Worm (Caenorhabditis elegans): Measurements from ENCODE around the gene K08C7.1.
A peak's percentile ranks its signal among the peaks of the same experiment; 100 is the strongest.

The K08C7.1 gene

ce11 chrIV:10690139-10690538, 33.5 kb downstream of the K08C7.1 start, which contains the start of gene R102.8:
TSS of gene R102.8 (minus strand) at chrIV:10690239.
- no peak for TF ChIP-seq lin-15B (tag; optimal IDR thresholded peaks at IDR 0.05)
- TF ChIP-seq ama-1 (optimal IDR thresholded peaks at IDR 0.05): no peak
- TF ChIP-seq eor-1 (tag; optimal IDR thresholded peaks at IDR 0.05): no peak
- TF ChIP-seq elt-3 (tag; optimal IDR thresholded peaks at IDR 0.05): no peak

ce11 chrIV:10695203-10695602, 38.6 kb downstream of the K08C7.1 start, which contains the start of gene R102.4:
TSS of gene R102.4 (minus strand) at chrIV:10695303.
- no peak for TF ChIP-seq egl-5 (tag; optimal IDR thresholded peaks at IDR 0.05)
- no peak for TF ChIP-seq unc-39 (tag; optimal IDR thresholded peaks at IDR 0.05)
- TF ChIP-seq nhr-76 (tag; optimal IDR thresholded peaks at IDR 0.05): no peak
- TF ChIP-seq nhr-67 (tag; optimal IDR thresholded peaks at IDR 0.05): no peak
- no peak for TF ChIP-seq pha-4 (tag; optimal IDR thresholded peaks at IDR 0.05)
- TF ChIP-seq unc-62 (GFP tag; optimal IDR thresholded peaks at IDR 0.05): no peak
- TF ChIP-seq lin-39 (tag; optimal IDR thresholded peaks at IDR 0.05): no peak

DNA sequence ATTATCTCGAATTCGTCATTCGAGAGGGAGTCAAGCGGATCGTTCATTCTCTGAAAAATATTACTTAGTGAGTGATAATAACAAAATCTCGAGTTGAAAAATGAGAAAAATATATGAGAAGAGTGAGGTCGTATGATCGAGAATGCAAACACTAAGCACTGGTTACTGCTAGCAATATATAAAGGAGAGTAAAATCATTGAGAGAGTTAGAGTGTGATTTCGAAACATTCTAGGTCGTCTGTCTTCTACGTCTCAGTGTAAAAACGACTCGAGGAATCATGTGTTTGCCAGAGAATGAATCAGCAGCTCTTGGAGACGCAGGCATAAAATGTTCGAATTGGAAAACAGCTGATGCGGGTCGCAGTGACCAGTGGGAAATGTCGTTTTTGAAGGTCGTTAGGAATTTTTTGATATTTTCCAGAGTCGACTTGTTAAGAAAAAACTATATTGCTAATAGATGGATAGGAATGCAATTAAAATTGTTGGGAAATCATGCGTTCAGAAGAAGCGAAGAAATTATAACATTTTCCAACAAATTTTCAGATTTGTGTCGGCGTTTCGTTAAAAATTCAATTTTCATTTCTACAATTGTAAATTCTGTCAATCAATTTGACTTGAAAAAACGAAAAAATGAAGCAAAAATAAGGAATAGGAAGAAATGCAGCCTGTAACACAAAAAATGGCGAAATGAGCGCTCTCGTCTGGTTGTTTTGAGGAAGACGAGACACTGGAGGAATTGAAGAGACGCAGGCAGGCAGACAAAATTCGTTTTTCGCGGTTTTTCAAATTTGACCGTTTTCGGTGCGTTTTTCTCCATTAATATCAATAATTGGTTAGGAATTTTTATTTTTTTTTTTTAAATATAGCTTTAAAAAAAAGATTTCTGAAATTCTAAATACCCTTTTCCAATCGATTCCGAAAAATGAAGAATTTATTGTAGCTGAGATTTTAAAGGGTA, 40.7 kb downstream of the K08C7.1 start, which contains the start of gene allo-1:
TSS of gene allo-1 (minus strand) at position 51 of the 958 bp plus-strand sequence.
- peak; percentile 86 for TF ChIP-seq nhr-25 (tag; optimal IDR thresholded peaks at IDR 0.05)
- TF ChIP-seq pqm-1 (tag; optimal IDR thresholded peaks at IDR 0.05): peak; percentile 15
- peak; percentile 1 for TF ChIP-seq skn-1 (tag; optimal IDR thresholded peaks at IDR 0.05)
- peak; percentile 8 for TF ChIP-seq ama-1 (optimal IDR thresholded peaks at IDR 0.05)
- peak; percentile 58 for TF ChIP-seq egl-5 (tag; optimal IDR thresholded peaks at IDR 0.05)
- peak; percentile 23 for TF ChIP-seq lin-15B (tag; optimal IDR thresholded peaks at IDR 0.05)
- peak; percentile 67 for TF ChIP-seq pha-4 (tag; optimal IDR thresholded peaks at IDR 0.05)
- peak; percentile 72 for TF ChIP-seq jun-1 (tag; optimal IDR thresholded peaks at IDR 0.05)
- TF ChIP-seq lin-39 (tag; optimal IDR thresholded peaks at IDR 0.05): peak; percentile 40
- TF ChIP-seq ceh-28 (tag; optimal IDR thresholded peaks at IDR 0.05): peak; percentile 33
- no peak for TF ChIP-seq ztf-11 (tag; optimal IDR thresholded peaks at IDR 0.05)
- no peak for TF ChIP-seq nhr-77 (tag; optimal IDR thresholded peaks at IDR 0.05)
- peak; percentile 36 for TF ChIP-seq nfya-1 (tag; optimal IDR thresholded peaks at IDR 0.05; ENCODE audit: insufficient read depth)
- TF ChIP-seq tbx-2 (tag; optimal IDR thresholded peaks at IDR 0.05): no peak
- no peak for TF ChIP-seq nhr-11 (tag; optimal IDR thresholded peaks at IDR 0.05)
- TF ChIP-seq unc-39 (tag; optimal IDR thresholded peaks at IDR 0.05): no peak
- TF ChIP-seq nhr-43 (tag; optimal IDR thresholded peaks at IDR 0.05; ENCODE audit: poor library complexity, severe bottlenecking): no peak
- TF ChIP-seq hmg-11 (tag; optimal IDR thresholded peaks at IDR 0.05): peak; percentile 45
- TF ChIP-seq nhr-23 (tag; optimal IDR thresholded peaks at IDR 0.05): peak; percentile 72
- TF ChIP-seq snpc-4 (tag; optimal IDR thresholded peaks at IDR 0.05): peak; percentile 67
- TF ChIP-seq zag-1 (tag; optimal IDR thresholded peaks at IDR 0.05): no peak
- TF ChIP-seq sea-2 (GFP tag; optimal IDR thresholded peaks at IDR 0.05): no peak
- peak; percentile 47 for TF ChIP-seq elt-2 (tag; optimal IDR thresholded peaks at IDR 0.05)
- TF ChIP-seq fkh-10 (GFP tag; optimal IDR thresholded peaks at IDR 0.05): no peak

ce11 chrIV:10698486-10698885, 41.9 kb downstream of the K08C7.1 start:
- no peak for TF ChIP-seq elt-2 (tag; optimal IDR thresholded peaks at IDR 0.05)

ce11 chrIV:10699000-10699399, 42.4 kb downstream of the K08C7.1 start:
- TF ChIP-seq pqm-1 (tag; optimal IDR thresholded peaks at IDR 0.05) (no peak), lin-39 (tag; optimal IDR thresholded peaks at IDR 0.05) (no peak), mdl-1 (tag; optimal IDR thresholded peaks at IDR 0.05) (no peak), R02D3.7 (tag; optimal IDR thresholded peaks at IDR 0.05) (no peak), nhr-25 (tag; optimal IDR thresholded peaks at IDR 0.05) (no peak), snpc-4 (tag; optimal IDR thresholded peaks at IDR 0.05) (no peak), sea-2 (GFP tag; optimal IDR thresholded peaks at IDR 0.05) (no peak), lin-15B (tag; optimal IDR thresholded peaks at IDR 0.05) (no peak), pha-4 (tag; optimal IDR thresholded peaks at IDR 0.05) (no peak), ceh-16 (tag; optimal IDR thresholded peaks at IDR 0.05) (no peak), lsy-12 (tag; optimal IDR thresholded peaks at IDR 0.05) (no peak), mml-1 (tag; optimal IDR thresholded peaks at IDR 0.05) (no peak), ceh-28 (tag; optimal IDR thresholded peaks at IDR 0.05) (no peak), fkh-2 (tag; optimal IDR thresholded peaks at IDR 0.05) (no peak), elt-2 (tag; optimal IDR thresholded peaks at IDR 0.05) (no peak)

Measured in whole organism, L3 larva.